Fruit fly (Drosophila melanogaster) whole organism, embryonic: Measurements from ENCODE around the gene CG17202.

Experiments
- CG11093 ChIP-seq: fragments of 200-800 bp; sonication (Bioruptor generic); IDR thresholded peaks from 3 replicates; pipeline ENCODE4 v1.3.6; 2022; ENCODE audit warnings: missing biosample characterization, missing genetic modification characterization
- CG12659 ChIP-seq: fragments of 200-800 bp; sonication (Bioruptor generic); optimal IDR thresholded peaks from 3 replicates; lab custom pipeline; 2017; ENCODE audit warnings: mild to moderate bottlenecking, missing biosample characterization, missing genetic modification reagents, missing genetic modification characterization
- CG18599 ChIP-seq: fragments of 200-800 bp; sonication (Bioruptor generic); optimal IDR thresholded peaks from 3 replicates; lab custom pipeline; 2017; ENCODE audit warnings: missing biosample characterization, missing genetic modification characterization, mild to moderate bottlenecking, moderate library complexity, missing genetic modification reagents
- CG3726 ChIP-seq: fragments of 200-800 bp; sonication (Bioruptor generic); IDR thresholded peaks from 3 replicates; pipeline ENCODE4, ENCODE4 v1.3.6; 2022; ENCODE audit warnings: missing biosample characterization, missing genetic modification characterization
- CG8765 ChIP-seq: fragments of 200-800 bp; sonication (Bioruptor generic); IDR thresholded peaks from 2 replicates; pipeline ENCODE4 v1.3.6; 2022; ENCODE audit warnings: missing biosample characterization, missing genetic modification characterization
- CG9215 ChIP-seq: fragments of 200-800 bp; sonication (Bioruptor generic); IDR thresholded peaks from 2 replicates; pipeline ENCODE4 v1.3.6; 2022; ENCODE audit warnings: missing biosample characterization, missing genetic modification characterization
- Stat92E ChIP-seq, 3 experiments: fragments of >200 bp in 2 of 3; fragments of 200-800 bp in 1 of 3; sonication (Bioruptor generic) in 1 of 3; optimal IDR thresholded peaks; 2 replicates each; lab custom pipeline; 2017 to 2019; ENCODE audit warnings: missing biosample characterization in 3 of 3, missing genetic modification characterization in 3 of 3, mild to moderate bottlenecking in 1 of 3, moderate library complexity in 1 of 3
- Trl ChIP-seq, 3 experiments: fragments of >200 bp in 2 of 3; fragments of 200-800 bp in 1 of 3; sonication (Bioruptor generic) in 1 of 3; optimal IDR thresholded peaks; 2 replicates in 1 of 3; 3 replicates in 2 of 3; lab custom pipeline; 2016 to 2017; ENCODE audit warnings: missing biosample characterization in 1 of 3, missing genetic modification characterization in 1 of 3
- chm ChIP-seq: fragments of 200-800 bp; sonication (Bioruptor generic); IDR thresholded peaks from 2 replicates; pipeline ENCODE4 v1.3.6; 2022; ENCODE audit warnings: missing biosample characterization, missing genetic modification characterization
- corto ChIP-seq: fragments of 200-800 bp; sonication (Bioruptor generic); optimal IDR thresholded peaks from 2 replicates; lab custom pipeline; 2016; ENCODE audit warnings: missing biosample characterization, mild to moderate bottlenecking, missing genetic modification characterization, moderate library complexity
- eve ChIP-seq, 2 experiments: fragments of >200 bp; optimal IDR thresholded peaks; 2 replicates each; lab custom pipeline; 2017; ENCODE audit warnings: missing biosample characterization in 2 of 2, missing genetic modification characterization in 2 of 2
- gfzf ChIP-seq: fragments of 200-800 bp; sonication (Bioruptor generic); optimal IDR thresholded peaks from 2 replicates; lab custom pipeline; 2016; ENCODE audit warnings: missing biosample characterization, mild to moderate bottlenecking, missing genetic modification characterization, moderate library complexity
- sd ChIP-seq: fragments of 200-800 bp; sonication (Bioruptor generic); optimal IDR thresholded peaks from 3 replicates; lab custom pipeline; 2018; ENCODE audit warnings: missing biosample characterization, mild to moderate bottlenecking, missing genetic modification characterization, moderate library complexity
- sens-2 ChIP-seq: fragments of 200-800 bp; sonication (Bioruptor generic); IDR thresholded peaks from 2 replicates; pipeline ENCODE4 v1.3.6; 2022; ENCODE audit warnings: missing biosample characterization, missing genetic modification characterization

- TF ChIP-seq corto (GFP tag; lab: Kevin White, UChicago): no peak
- no peak for TF ChIP-seq CG18599 (GFP tag; lab: Kevin White, UChicago)
- no peak for TF ChIP-seq CG11093 (GFP tag; lab: Robert Waterston, UW)
- no peak for TF ChIP-seq CG8765 (GFP tag; lab: Robert Waterston, UW)
- no peak for TF ChIP-seq CG9215 (GFP tag; lab: Robert Waterston, UW)
- TF ChIP-seq sd (tag; lab: Kevin White, UChicago): peak; percentile 30
- no peak for TF ChIP-seq Stat92E (GFP tag; optimal IDR thresholded peaks at IDR 0.05; lab: Kevin White, UChicago)
- no peak for TF ChIP-seq gfzf (GFP tag; lab: Kevin White, UChicago)
- TF ChIP-seq sens-2 (GFP tag; lab: Robert Waterston, UW): no peak
- TF ChIP-seq CG12659 (GFP tag; lab: Kevin White, UChicago): no peak
- TF ChIP-seq Trl (optimal IDR thresholded peaks at IDR 0.05; lab: Kevin White, UChicago): no peak
- TF ChIP-seq Trl (GFP tag; optimal IDR thresholded peaks at IDR 0.05; lab: Kevin White, UChicago): no peak
- TF ChIP-seq chm (GFP tag; lab: Robert Waterston, UW): no peak
- no peak for TF ChIP-seq eve (GFP tag; optimal IDR thresholded peaks at IDR 0.05; lab: Kevin White, UChicago)
- TF ChIP-seq CG3726: no peak
Measured at dm6 chr3R:12450713-12451259, 28.2 kb downstream of the CG17202 start.
